Worm (Caenorhabditis elegans) whole organism, L1 larva: ENCODE data around the gene mec-3.

ENCODE experiments used
- F16B12.6 ChIP-seq: fragments of 150-350 bp; optimal IDR thresholded peaks from 2 replicates; lab custom pipeline; 2014; ENCODE audit warnings: missing biosample characterization, missing genetic modification characterization
- alr-1 ChIP-seq: fragments of 200-800 bp; sonication (Bioruptor generic); optimal IDR thresholded peaks from 2 replicates; lab custom pipeline; 2018; ENCODE audit warnings: borderline replicate concordance, mild to moderate bottlenecking, missing genetic modification characterization, missing compliant biosample characterization
- ceh-63 ChIP-seq: fragments of 200-800 bp; sonication (Bioruptor generic); optimal IDR thresholded peaks from 2 replicates; lab custom pipeline; 2018; ENCODE audit warnings: mild to moderate bottlenecking, missing genetic modification characterization, missing compliant biosample characterization
- ceh-82 ChIP-seq, 3 experiments: fragments of 150-350 bp in 1 of 3; sonication (generic microtip) in 2 of 3; optimal IDR thresholded peaks; 2 replicates each; lab custom pipeline; 2014 to 2017; ENCODE audit warnings: missing biosample characterization in 3 of 3, missing genetic modification characterization in 3 of 3
- ces-1 ChIP-seq: fragments of 150-350 bp; optimal IDR thresholded peaks from 2 replicates; lab custom pipeline; 2014; ENCODE audit warnings: missing biosample characterization, missing genetic modification reagents, missing genetic modification characterization
- dsc-1 ChIP-seq: sonication (generic microtip); optimal IDR thresholded peaks from 2 replicates; lab custom pipeline; 2016; ENCODE audit warnings: mild to moderate bottlenecking, missing genetic modification characterization, missing compliant biosample characterization
- efl-1 ChIP-seq, 4 experiments: fragments of 150-350 bp; optimal IDR thresholded peaks in 3 of 4; peaks in 1 of 4; 1 replicate in 1 of 4; 2 replicates in 3 of 4; lab custom pipeline; 2014; ENCODE audit warnings: missing biosample characterization in 2 of 4, missing genetic modification characterization in 2 of 4, missing genetic modification reagents in 2 of 4
- elt-2 ChIP-seq: sonication (generic microtip); optimal IDR thresholded peaks from 2 replicates; lab custom pipeline; 2016; ENCODE audit warnings: missing genetic modification characterization, mild to moderate bottlenecking, inconsistent platforms, missing compliant biosample characterization, missing genetic modification reagents
- ets-5 ChIP-seq: fragments of 200-800 bp; sonication (Bioruptor generic); IDR thresholded peaks from 2 replicates; pipeline ENCODE4 v1.3.6; 2022; ENCODE audit warnings: missing genetic modification characterization, missing compliant biosample characterization
- fkh-4 ChIP-seq: sonication (generic microtip); optimal IDR thresholded peaks from 2 replicates; lab custom pipeline; 2016; ENCODE audit warnings: missing compliant biosample characterization, missing genetic modification characterization, borderline replicate concordance
- fos-1 ChIP-seq: fragments of 150-350 bp; optimal IDR thresholded peaks from 2 replicates; lab custom pipeline; 2014; ENCODE audit warnings: missing biosample characterization, missing genetic modification characterization
- grh-1 ChIP-seq: fragments of 200-800 bp; sonication (Bioruptor generic); IDR thresholded peaks from 2 replicates; pipeline ENCODE4 v1.3.6; 2022; ENCODE audit warnings: missing genetic modification reagents, missing genetic modification characterization, missing compliant biosample characterization
- jun-1 ChIP-seq: fragments of 150-350 bp; optimal IDR thresholded peaks from 2 replicates; lab custom pipeline; 2014; ENCODE audit warnings: missing biosample characterization, missing genetic modification reagents, missing genetic modification characterization
- lin-14 ChIP-seq: fragments of 200-800 bp; sonication (Bioruptor generic); optimal IDR thresholded peaks from 2 replicates; lab custom pipeline; 2018; ENCODE audit warnings: mild to moderate bottlenecking, missing genetic modification characterization, moderate library complexity, missing compliant biosample characterization
- lin-39 ChIP-seq: fragments of 150-350 bp; optimal IDR thresholded peaks from 2 replicates; lab custom pipeline; 2014; ENCODE audit warnings: missing biosample characterization, missing genetic modification reagents, missing genetic modification characterization
- mab-9 ChIP-seq: fragments of 200-800 bp; sonication (Bioruptor generic); IDR thresholded peaks from 2 replicates; pipeline ENCODE4 v1.3.6; 2022; ENCODE audit warnings: missing genetic modification reagents, missing genetic modification characterization, missing compliant biosample characterization
- mef-2 ChIP-seq: fragments of 150-350 bp; optimal IDR thresholded peaks from 2 replicates; lab custom pipeline; 2014; ENCODE audit warnings: missing biosample characterization, missing genetic modification characterization
- mep-1 ChIP-seq: fragments of 150-350 bp; optimal IDR thresholded peaks from 2 replicates; lab custom pipeline; 2014; ENCODE audit warnings: missing biosample characterization, missing genetic modification characterization
- nhr-19 ChIP-seq: fragments of 200-800 bp; sonication (Bioruptor generic); conservative IDR thresholded peaks from 2 replicates; pipeline ENCODE4 v1.3.6; 2022; ENCODE audit warnings: missing genetic modification characterization, missing compliant biosample characterization
- nhr-237 ChIP-seq: fragments of 150-350 bp; optimal IDR thresholded peaks from 2 replicates; lab custom pipeline; 2014; ENCODE audit warnings: missing biosample characterization, missing genetic modification characterization
- nhr-47 ChIP-seq: sonication (generic microtip); optimal IDR thresholded peaks from 2 replicates; lab custom pipeline; 2016; ENCODE audit warnings: mild to moderate bottlenecking, missing genetic modification characterization, moderate library complexity, missing compliant biosample characterization
- nhr-84 ChIP-seq: sonication (generic microtip); optimal IDR thresholded peaks from 2 replicates; lab custom pipeline; 2017; ENCODE audit warnings: missing biosample characterization, missing genetic modification characterization
- pag-3 ChIP-seq: sonication (generic microtip); optimal IDR thresholded peaks from 2 replicates; lab custom pipeline; 2017; ENCODE audit warnings: missing genetic modification characterization, mild to moderate bottlenecking, missing compliant biosample characterization, antibody characterized with exemption, borderline replicate concordance; ENCODE audit not compliant: insufficient read depth
- pqm-1 ChIP-seq: sonication (generic microtip); optimal IDR thresholded peaks from 3 replicates; lab custom pipeline; 2017; ENCODE audit warnings: missing biosample characterization, missing genetic modification characterization
- snu-23 ChIP-seq: sonication (generic microtip); optimal IDR thresholded peaks from 2 replicates; lab custom pipeline; 2016; ENCODE audit warnings: missing genetic modification characterization, missing compliant biosample characterization
- sox-4 ChIP-seq: sonication (generic microtip); optimal IDR thresholded peaks from 2 replicates; lab custom pipeline; 2016; ENCODE audit warnings: missing genetic modification characterization, missing compliant biosample characterization
- sup-37 ChIP-seq: fragments of 200-800 bp; sonication (Bioruptor generic); optimal IDR thresholded peaks from 2 replicates; lab custom pipeline; 2018; ENCODE audit warnings: mild to moderate bottlenecking, missing genetic modification characterization, missing compliant biosample characterization
- swsn-7 ChIP-seq: sonication (generic microtip); optimal IDR thresholded peaks from 2 replicates; lab custom pipeline; 2016; ENCODE audit warnings: missing genetic modification characterization, missing compliant biosample characterization
- unc-30 ChIP-seq: sonication (generic microtip); optimal IDR thresholded peaks from 2 replicates; lab custom pipeline; 2017; ENCODE audit warnings: missing biosample characterization, missing genetic modification characterization
- unc-98 ChIP-seq: fragments of 200-800 bp; sonication (Bioruptor generic); IDR thresholded peaks from 2 replicates; pipeline ENCODE4 v1.3.6; 2022; ENCODE audit warnings: missing genetic modification characterization, missing compliant biosample characterization
- vab-15 ChIP-seq: sonication (generic microtip); optimal IDR thresholded peaks from 2 replicates; lab custom pipeline; 2017; ENCODE audit warnings: missing genotype, mild to moderate bottlenecking, missing genetic modification characterization, missing compliant biosample characterization
- zag-1 ChIP-seq: fragments of 150-350 bp; optimal IDR thresholded peaks from 2 replicates; lab custom pipeline; 2014; ENCODE audit warnings: missing biosample characterization, missing genetic modification characterization
- ztf-4 ChIP-seq: fragments of 150-350 bp; optimal IDR thresholded peaks from 2 replicates; lab custom pipeline; 2014; ENCODE audit warnings: missing biosample characterization, missing genetic modification characterization

mec-3 gene

DNA sequence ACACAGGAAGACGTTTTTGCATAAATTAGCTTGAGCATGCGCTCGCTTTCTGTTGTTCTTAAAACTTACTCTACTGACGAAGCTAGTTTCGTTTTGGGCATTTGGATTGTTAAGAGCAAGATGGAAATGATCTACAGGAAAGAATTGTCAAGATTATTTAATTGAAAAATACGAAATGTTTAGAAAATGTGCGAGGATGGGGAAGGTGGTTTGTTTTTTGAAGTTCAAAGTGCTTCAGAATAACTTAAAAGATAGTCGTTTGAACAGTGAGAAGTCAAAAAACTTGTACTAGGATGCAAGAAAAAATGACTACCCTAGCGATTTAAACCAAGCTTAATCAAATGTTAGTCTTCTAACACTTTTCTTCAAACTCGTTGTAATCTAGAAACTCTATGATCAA lies 4.5 kb downstream of the mec-3 start, which contains the start of gene srb-17:
Gene srb-17 (minus strand): TSS at position 101 of the 400 bp plus-strand sequence.
- TF ChIP-seq nhr-47: no peak
- TF ChIP-seq jun-1 (tag; lab: Kevin White, UChicago): no peak
- TF ChIP-seq snu-23 (GFP tag; lab: Kevin White, UChicago): no peak
- no peak for TF ChIP-seq swsn-7 (tag; lab: Kevin White, UChicago)
- no peak for TF ChIP-seq ces-1
- no peak for TF ChIP-seq zag-1 (tag; lab: Kevin White, UChicago)
- no peak for TF ChIP-seq fkh-4 (tag; lab: Kevin White, UChicago)

DNA sequence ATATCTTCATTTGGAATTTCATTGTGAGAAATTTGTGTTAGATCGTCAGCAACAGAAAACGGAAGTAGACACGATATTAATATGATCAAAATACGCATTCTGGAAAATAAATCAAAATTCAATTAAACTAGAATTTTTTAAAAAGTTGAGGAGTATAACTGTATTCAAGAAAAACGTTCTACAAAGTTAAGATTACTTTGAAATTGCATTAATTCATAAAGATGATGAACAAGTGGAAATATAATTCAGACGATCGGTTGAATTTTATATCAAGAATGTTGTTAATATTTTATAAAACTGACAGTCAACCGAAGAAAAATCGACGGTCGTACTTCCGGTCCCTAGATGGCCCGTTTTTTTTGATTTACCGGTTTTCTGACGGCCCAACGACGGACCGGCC lies 8.7 kb downstream of the mec-3 start, which contains the start of gene F01D4.8:
Gene F01D4.8 (minus strand): TSS at position 101 of the 400 bp plus-strand sequence.
- TF ChIP-seq pag-3 (tag; lab: Kevin White, UChicago): no peak
- TF ChIP-seq mep-1 (tag; lab: Kevin White, UChicago): no peak
- TF ChIP-seq alr-1: no peak
- no peak for TF ChIP-seq nhr-84
- no peak for TF ChIP-seq nhr-19 (GFP tag; lab: Robert Waterston, UW)
- no peak for TF ChIP-seq sox-4 (tag; lab: Kevin White, UChicago)
- no peak for TF ChIP-seq ceh-82 (tag; optimal IDR thresholded peaks at IDR 0.05; lab: Kevin White, UChicago)
- no peak for TF ChIP-seq zag-1 (tag; lab: Kevin White, UChicago)
- no peak for TF ChIP-seq nhr-237
- no peak for TF ChIP-seq F16B12.6 (tag; lab: Kevin White, UChicago)
- TF ChIP-seq grh-1 (GFP tag; lab: Robert Waterston, UW): no peak
- TF ChIP-seq sup-37: no peak
- TF ChIP-seq mef-2 (tag; lab: Kevin White, UChicago): no peak
- TF ChIP-seq unc-30: no peak
- TF ChIP-seq unc-98 (GFP tag; lab: Robert Waterston, UW): no peak
- TF ChIP-seq ceh-63 (GFP tag; lab: Kevin White, UChicago): no peak
- no peak for TF ChIP-seq efl-1 (optimal IDR thresholded peaks at IDR 0.05; lab: Kevin White, UChicago)
- no peak for TF ChIP-seq efl-1 (GFP tag; optimal IDR thresholded peaks at IDR 0.05 in 1 of 2; lab: Kevin White, UChicago)
- TF ChIP-seq, all 84 proteins: peak for 0

DNA sequence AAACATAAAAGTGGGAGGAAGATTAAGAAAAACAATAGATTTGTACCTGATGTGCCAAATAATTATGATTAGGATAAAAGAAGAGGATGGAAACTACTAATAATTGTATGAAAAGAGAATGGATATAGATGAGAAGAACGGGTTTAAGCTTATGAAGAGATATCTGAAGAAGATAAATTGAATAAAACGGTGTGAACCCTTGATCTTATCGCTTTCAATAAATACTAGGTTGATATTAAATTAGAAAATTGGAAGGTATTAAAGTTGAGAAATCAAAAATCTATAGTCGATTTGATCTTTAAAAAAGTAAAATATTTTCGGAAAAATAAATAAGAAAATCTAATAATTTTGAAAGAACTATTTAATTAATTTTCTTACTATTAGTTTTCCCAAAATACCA lies 11.9 kb downstream of the mec-3 start, which contains the start of gene F13B12.4:
Gene F13B12.4 (minus strand): TSS at position 101 of the 400 bp plus-strand sequence.
- TF ChIP-seq fos-1 (no peak), dsc-1 (tag; lab: Kevin White, UChicago) (peak; percentile 42)
- TF ChIP-seq, all 84 proteins: peak for 1

DNA sequence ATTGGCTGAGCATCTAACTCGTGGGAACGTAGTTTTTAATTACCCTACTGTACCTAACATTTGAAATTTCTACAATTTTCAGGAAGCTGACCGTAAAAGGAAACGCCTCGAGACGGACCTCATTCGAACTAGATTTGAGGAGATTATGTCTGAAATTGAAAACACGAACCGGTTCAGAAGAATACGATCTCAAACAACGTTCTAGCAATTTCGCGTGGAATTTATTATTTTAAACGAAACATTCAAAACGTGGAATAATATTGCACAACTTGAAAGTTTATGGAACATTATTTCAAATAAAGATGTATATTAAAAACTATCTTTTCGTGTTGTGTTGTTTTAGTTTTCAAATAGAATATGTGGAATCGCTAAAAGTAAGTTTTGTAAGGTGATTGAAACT lies 18.2 kb downstream of the mec-3 start, which contains the start of gene F13B12.7:
Gene F13B12.7 (plus strand): TSS at position 301 of the 400 bp plus-strand sequence.
- no peak for TF ChIP-seq snu-23 (GFP tag; lab: Kevin White, UChicago)
- TF ChIP-seq ets-5 (GFP tag; lab: Robert Waterston, UW): no peak
- TF ChIP-seq lin-39 (tag; lab: Kevin White, UChicago): no peak
- no peak for TF ChIP-seq sox-4 (tag; lab: Kevin White, UChicago)
- no peak for TF ChIP-seq fos-1
- TF ChIP-seq mab-9 (GFP tag; lab: Robert Waterston, UW): no peak
- TF ChIP-seq elt-2 (tag; lab: Kevin White, UChicago): no peak
- no peak for TF ChIP-seq vab-15 (tag; lab: Kevin White, UChicago)

DNA sequence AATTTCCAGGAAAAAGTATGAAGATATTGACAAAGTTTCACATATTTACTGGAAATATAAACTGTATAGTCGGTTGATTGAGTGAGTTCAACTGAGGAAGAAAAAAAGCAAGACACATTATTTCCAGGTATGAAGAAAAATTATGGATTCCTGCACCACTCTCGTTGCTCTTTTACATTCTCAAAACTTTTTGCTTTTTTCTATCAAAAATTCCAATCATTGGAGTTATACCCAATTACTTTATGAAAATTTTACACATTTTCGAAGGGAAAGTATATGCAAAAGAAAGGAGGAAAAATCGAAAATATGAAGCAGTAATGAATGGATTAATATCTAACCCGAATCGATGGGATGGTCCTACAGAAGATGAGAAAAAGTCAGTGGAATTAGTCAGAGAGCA lies 18.8 kb downstream of the mec-3 start:
- no peak for TF ChIP-seq efl-1 (optimal IDR thresholded peaks at IDR 0.05; lab: Kevin White, UChicago)
- TF ChIP-seq efl-1 (GFP tag; optimal IDR thresholded peaks at IDR 0.05 in 1 of 2; lab: Kevin White, UChicago): peak in 1 of 2 experiments; percentile 71
- TF ChIP-seq dsc-1 (tag; lab: Kevin White, UChicago): no peak

DNA sequence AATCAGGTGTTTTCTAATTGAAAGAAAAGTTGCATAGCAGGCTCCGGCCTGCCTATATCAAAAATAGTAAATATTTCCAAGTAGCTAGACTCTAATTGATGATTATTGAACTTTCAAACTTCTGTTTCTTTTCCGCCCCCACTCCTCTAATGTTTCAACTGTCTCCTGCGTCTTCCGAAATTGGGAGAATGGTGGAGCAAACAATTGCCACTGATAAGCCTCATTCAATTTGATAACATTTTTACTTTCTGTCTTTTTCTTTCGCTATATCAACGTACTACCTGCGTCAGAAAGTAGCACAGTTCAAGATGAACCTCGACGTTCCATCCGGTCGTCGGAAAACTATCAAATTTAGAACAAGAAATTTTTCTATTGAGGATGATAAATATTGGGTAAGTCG lies 22.8 kb downstream of the mec-3 start, which contains the start of gene F13B12.3:
Gene F13B12.3 (plus strand): TSS at position 223 of the 400 bp plus-strand sequence.
- TF ChIP-seq ztf-4 (tag; lab: Kevin White, UChicago) (no peak), alr-1 (no peak), elt-2 (tag; lab: Kevin White, UChicago) (peak; percentile 62), lin-14 (GFP tag; lab: Kevin White, UChicago) (peak; percentile 1), pqm-1 (tag; lab: Kevin White, UChicago) (peak; percentile 53)
